Fruit fly (Drosophila melanogaster) Kc167 (cell line): Measurements from ENCODE around the gene CG10343.

Source experiments
- Myc ChIP-seq: fragments of >200 bp; optimal IDR thresholded peaks from 2 replicates; lab custom pipeline; 2017; ENCODE audit warnings: missing external identifiers
- Sin3A ChIP-seq: fragments of >200 bp; optimal IDR thresholded peaks from 2 replicates; lab custom pipeline; 2018; ENCODE audit warnings: missing external identifiers
- h ChIP-seq: fragments of >200 bp; optimal IDR thresholded peaks from 3 replicates; lab custom pipeline; 2018; ENCODE audit warnings: missing external identifiers
- insv ChIP-seq: fragments of >200 bp; optimal IDR thresholded peaks from 3 replicates; lab custom pipeline; 2018; ENCODE audit warnings: missing external identifiers
- ttk ChIP-seq: sonication (Bioruptor generic); optimal IDR thresholded peaks from 2 replicates; lab custom pipeline; 2017; ENCODE audit warnings: missing external identifiers

DNA sequence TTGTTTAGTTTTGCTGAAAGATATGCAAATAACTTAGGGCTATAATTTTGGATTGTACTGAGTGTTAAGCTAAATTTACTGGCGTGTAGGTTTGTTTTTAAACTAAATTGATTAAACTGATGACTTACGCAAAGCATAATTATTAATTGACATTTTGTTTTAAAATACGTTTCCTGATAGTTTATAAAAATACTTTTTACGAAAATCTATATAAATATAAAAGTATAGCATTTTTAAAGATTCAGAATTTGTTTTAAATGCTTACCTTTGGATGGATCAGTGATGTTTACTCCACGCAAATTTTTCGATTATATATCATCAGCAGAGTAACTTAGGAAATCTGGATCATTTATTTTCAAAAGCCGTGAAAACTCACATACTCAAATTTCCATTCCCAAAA is 36.7 kb downstream of the CG10343 start, which contains the start of the genes CG42752 and CG15167:
- TF ChIP-seq ttk (lab: Kevin White, UChicago), result no peak
- TF ChIP-seq h (lab: Kevin White, UChicago), result no peak
- TF ChIP-seq insv, result no peak
- no peak for TF ChIP-seq Myc
- TF ChIP-seq Sin3A (lab: Kevin White, UChicago), result no peak
